Worm (Caenorhabditis elegans) whole organism, L4 larva: ENCODE data around the gene rnf-113.

ENCODE experiments used
- F44E2.7 ChIP-seq: fragments of 200-800 bp; sonication (Bioruptor generic); IDR thresholded peaks from 2 replicates; pipeline ENCODE4 v2.1.2; 2022; ENCODE audit warnings: missing genetic modification characterization, missing compliant biosample characterization
- ceh-28 ChIP-seq: fragments of 150-350 bp; optimal IDR thresholded peaks from 2 replicates; lab custom pipeline; 2014; ENCODE audit warnings: missing biosample characterization, missing genetic modification reagents, missing genetic modification characterization
- hlh-11 ChIP-seq: fragments of 200-800 bp; sonication (Bioruptor generic); optimal IDR thresholded peaks from 2 replicates; lab custom pipeline; 2018; ENCODE audit warnings: mild to moderate bottlenecking, missing genetic modification characterization, missing compliant biosample characterization
- hlh-30 ChIP-seq: sonication (generic microtip); optimal IDR thresholded peaks from 2 replicates; lab custom pipeline; 2017; ENCODE audit warnings: antibody characterized with exemption, mild to moderate bottlenecking, missing genetic modification characterization, missing compliant biosample characterization; ENCODE audit not compliant: insufficient read depth
- lin-13 ChIP-seq: fragments of 150-350 bp; optimal IDR thresholded peaks from 2 replicates; lab custom pipeline; 2014; ENCODE audit warnings: missing biosample characterization, missing genetic modification reagents, missing genetic modification characterization
- mxl-3 ChIP-seq: fragments of 200-800 bp; sonication (Bioruptor generic); optimal IDR thresholded peaks from 2 replicates; lab custom pipeline; 2018; ENCODE audit warnings: mild to moderate bottlenecking, missing genetic modification characterization, missing compliant biosample characterization
- nhr-102 ChIP-seq: sonication (generic microtip); optimal IDR thresholded peaks from 2 replicates; lab custom pipeline; 2016; ENCODE audit warnings: mild to moderate bottlenecking, missing genetic modification characterization, moderate library complexity, missing compliant biosample characterization
- nhr-76 ChIP-seq: fragments of 150-350 bp; optimal IDR thresholded peaks from 2 replicates; lab custom pipeline; 2014; ENCODE audit warnings: missing biosample characterization, missing genetic modification characterization
- unc-62 ChIP-seq, 3 experiments: fragments of 150-350 bp in 1 of 3; sonication (generic microtip); optimal IDR thresholded peaks in 2 of 3; peaks in 1 of 3; 1 replicate in 1 of 3; 2 replicates in 2 of 3; lab custom pipeline; 2014 to 2017; ENCODE audit warnings: missing biosample characterization in 3 of 3, missing genetic modification characterization in 3 of 3, missing genetic modification reagents in 3 of 3, missing genotype in 1 of 3

DNA sequence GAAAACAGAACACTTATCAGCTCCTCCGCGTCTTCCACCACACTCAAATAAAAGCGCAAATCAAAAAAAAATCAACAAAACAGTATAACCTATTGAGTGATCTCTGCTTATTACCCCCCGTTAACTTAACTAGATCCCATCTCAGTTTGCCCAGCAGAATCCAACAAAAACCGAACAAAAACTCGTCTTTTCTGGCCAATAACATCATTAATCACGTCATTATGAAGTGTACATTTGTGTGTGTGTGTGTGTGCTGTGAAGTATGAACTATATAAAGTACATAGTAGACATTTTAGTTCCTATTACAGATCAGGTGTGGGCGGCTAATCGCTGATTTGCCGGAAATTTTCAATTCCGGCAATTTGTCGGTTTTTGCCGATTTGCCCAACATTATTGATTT, 39.4 kb downstream of the rnf-113 start:
- TF ChIP-seq nhr-76 (no peak), hlh-30 (tag; lab: Kevin White, UChicago) (no peak), mxl-3 (GFP tag; lab: Kevin White, UChicago) (no peak), unc-62 (GFP tag; optimal IDR thresholded peaks at IDR 0.05 in 1 of 2; lab: Kevin White, UChicago) (no peak), unc-62 (tag; optimal IDR thresholded peaks at IDR 0.05; lab: Kevin White, UChicago) (no peak), nhr-102 (tag; lab: Kevin White, UChicago) (no peak), lin-13 (GFP tag; lab: Kevin White, UChicago) (no peak), hlh-11 (tag; lab: Kevin White, UChicago) (peak; percentile 27), F44E2.7 (GFP tag; lab: Robert Waterston, UW) (no peak), ceh-28 (tag; lab: Kevin White, UChicago) (no peak)
